Fruit fly (Drosophila melanogaster): ENCODE measurements around the gene CAH16.

- TF ChIP-seq EcR (GFP tag; optimal IDR thresholded peaks at IDR 0.05), result peak; percentile 32
- TF ChIP-seq fd96Ca (GFP tag; IDR thresholded peaks at IDR 0.05), result no peak
- TF ChIP-seq Ets98B (GFP tag; IDR thresholded peaks at IDR 0.05), result no peak
Measured at dm6 chr3R:31250426-31251034, 9.5 kb upstream of the CAH16 start.
